Worm (Caenorhabditis elegans) whole organism, young adult: ENCODE data around the gene laat-1.

Experiments used
- B0261.1 ChIP-seq: sonication (generic microtip); optimal IDR thresholded peaks from 2 replicates; lab custom pipeline; 2016; ENCODE audit warnings: mild to moderate bottlenecking, missing genetic modification characterization, moderate library complexity, missing compliant biosample characterization
- B0336.3 ChIP-seq: fragments of 200-800 bp; sonication (Bioruptor generic); IDR thresholded peaks from 2 replicates; pipeline ENCODE4 v1.3.6; 2022; ENCODE audit warnings: missing genetic modification characterization, missing compliant biosample characterization
- D2030.7 ChIP-seq: fragments of 200-800 bp; sonication (Bioruptor generic); IDR thresholded peaks from 2 replicates; pipeline ENCODE4 v1.3.6; 2022; ENCODE audit warnings: missing genetic modification reagents, missing genetic modification characterization, missing compliant biosample characterization
- F22D6.2 ChIP-seq: sonication (generic microtip); optimal IDR thresholded peaks from 2 replicates; lab custom pipeline; 2016; ENCODE audit warnings: mild to moderate bottlenecking, missing genetic modification characterization, missing compliant biosample characterization
- F37B4.10 ChIP-seq: fragments of 200-800 bp; sonication (Bioruptor generic); IDR thresholded peaks from 2 replicates; pipeline ENCODE4 v1.3.6; 2022; ENCODE audit warnings: missing genetic modification characterization, missing compliant biosample characterization
- F52B5.7 ChIP-seq: sonication (generic microtip); optimal IDR thresholded peaks from 2 replicates; lab custom pipeline; 2016; ENCODE audit warnings: mild to moderate bottlenecking, missing genetic modification characterization, missing compliant biosample characterization
- F57A8.1 ChIP-seq: fragments of 200-800 bp; sonication (Bioruptor generic); optimal IDR thresholded peaks from 2 replicates; lab custom pipeline; 2018; ENCODE audit warnings: mild to moderate bottlenecking, missing genetic modification characterization, moderate library complexity, missing compliant biosample characterization
- K11D2.4 ChIP-seq: fragments of 200-800 bp; sonication (Bioruptor generic); IDR thresholded peaks from 2 replicates; pipeline ENCODE4 v1.3.6; 2022; ENCODE audit warnings: missing genetic modification reagents, missing genetic modification characterization, missing compliant biosample characterization
- K12H6.12 ChIP-seq: fragments of 200-800 bp; sonication (Bioruptor generic); optimal IDR thresholded peaks from 2 replicates; lab custom pipeline; 2018; ENCODE audit warnings: mild to moderate bottlenecking, missing genetic modification characterization, missing compliant biosample characterization
- T26A5.8 ChIP-seq: sonication (generic microtip); optimal IDR thresholded peaks from 2 replicates; lab custom pipeline; 2016; ENCODE audit warnings: missing genetic modification characterization, missing compliant biosample characterization
- Y53G8AR.9 ChIP-seq: fragments of 200-800 bp; sonication (Bioruptor generic); conservative IDR thresholded peaks from 2 replicates; pipeline ENCODE4 v1.3.6; 2022; ENCODE audit warnings: missing genetic modification reagents, missing genetic modification characterization, missing compliant biosample characterization
- Y67H2A.10 ChIP-seq: fragments of 200-800 bp; sonication (Bioruptor generic); conservative IDR thresholded peaks from 2 replicates; pipeline ENCODE4 v1.3.6; 2022; ENCODE audit warnings: missing genetic modification reagents, missing genetic modification characterization, missing compliant biosample characterization
- Y79H2A.3 ChIP-seq: fragments of 200-800 bp; sonication (Bioruptor generic); conservative IDR thresholded peaks from 2 replicates; pipeline ENCODE4 v1.3.6; 2022; ENCODE audit warnings: missing genetic modification reagents, missing genetic modification characterization, missing compliant biosample characterization
- ama-1 ChIP-seq, 3 experiments: fragments of 150-350 bp in 1 of 3; sonication (generic microtip) in 2 of 3; optimal IDR thresholded peaks; 2 replicates each; lab custom pipeline; 2014 to 2018; ENCODE audit warnings: missing biosample characterization in 2 of 3, missing genetic modification characterization in 2 of 3, missing genetic modification reagents in 2 of 3
- aptf-2 ChIP-seq: fragments of 200-800 bp; sonication (Bioruptor generic); conservative IDR thresholded peaks from 2 replicates; pipeline ENCODE4 v1.3.6; 2022; ENCODE audit warnings: missing genetic modification reagents, missing genetic modification characterization, missing compliant biosample characterization
- attf-3 ChIP-seq: fragments of 200-800 bp; sonication (Bioruptor generic); conservative IDR thresholded peaks from 2 replicates; pipeline ENCODE4 v1.3.6; 2022; ENCODE audit warnings: missing genetic modification reagents, missing genetic modification characterization, missing compliant biosample characterization
- attf-5 ChIP-seq: fragments of 200-800 bp; sonication (Bioruptor generic); optimal IDR thresholded peaks from 2 replicates; lab custom pipeline; 2018; ENCODE audit warnings: mild to moderate bottlenecking, missing genetic modification characterization, missing compliant biosample characterization
- attf-6 ChIP-seq: fragments of 200-800 bp; sonication (Bioruptor generic); IDR thresholded peaks from 2 replicates; pipeline ENCODE4 v1.3.6; 2022; ENCODE audit warnings: missing genetic modification reagents, missing genetic modification characterization, missing compliant biosample characterization
- bed-1 ChIP-seq: fragments of 200-800 bp; sonication (Bioruptor generic); IDR thresholded peaks from 2 replicates; pipeline ENCODE4 v1.3.6; 2022; ENCODE audit warnings: missing genetic modification reagents, missing genetic modification characterization, missing compliant biosample characterization
- ceh-40 ChIP-seq: fragments of 200-800 bp; sonication (Bioruptor generic); IDR thresholded peaks from 2 replicates; pipeline ENCODE4 v1.3.6; 2022; ENCODE audit warnings: missing genetic modification characterization, missing compliant biosample characterization
- ceh-58 ChIP-seq: fragments of 200-800 bp; sonication (Bioruptor generic); IDR thresholded peaks from 2 replicates; pipeline ENCODE4 v1.3.6; 2022; ENCODE audit warnings: missing genetic modification characterization, missing compliant biosample characterization
- dox-1 ChIP-seq: fragments of 200-800 bp; sonication (Bioruptor generic); IDR thresholded peaks from 2 replicates; pipeline ENCODE4 v1.3.6; 2022; ENCODE audit warnings: missing genetic modification reagents, missing genetic modification characterization, missing compliant biosample characterization
- egrh-3 ChIP-seq: fragments of 200-800 bp; sonication (Bioruptor generic); IDR thresholded peaks from 2 replicates; pipeline ENCODE4 v1.3.6; 2022; ENCODE audit warnings: missing genetic modification reagents, missing genetic modification characterization, missing compliant biosample characterization
- ets-4 ChIP-seq: fragments of 200-800 bp; sonication (Bioruptor generic); optimal IDR thresholded peaks from 2 replicates; lab custom pipeline; 2018; ENCODE audit warnings: mild to moderate bottlenecking, missing genetic modification characterization, missing compliant biosample characterization
- gei-17 ChIP-seq: fragments of 200-800 bp; sonication (Bioruptor generic); optimal IDR thresholded peaks from 2 replicates; lab custom pipeline; 2018; ENCODE audit warnings: mild to moderate bottlenecking, missing genetic modification characterization, missing compliant biosample characterization
- him-1 ChIP-seq: sonication (generic microtip); optimal IDR thresholded peaks from 2 replicates; lab custom pipeline; 2016; ENCODE audit warnings: missing genotype, missing genetic modification reagents, missing genetic modification characterization, missing compliant biosample characterization
- hlh-12 ChIP-seq: sonication (generic microtip); optimal IDR thresholded peaks from 2 replicates; lab custom pipeline; 2016; ENCODE audit warnings: missing genetic modification characterization, missing compliant biosample characterization
- hlh-26 ChIP-seq: fragments of 200-800 bp; sonication (Bioruptor generic); conservative IDR thresholded peaks from 2 replicates; pipeline ENCODE4 v1.3.6; 2022; ENCODE audit warnings: missing genetic modification reagents, missing genetic modification characterization, missing compliant biosample characterization
- hmg-1.2 ChIP-seq: fragments of 200-800 bp; sonication (Bioruptor generic); IDR thresholded peaks from 2 replicates; pipeline ENCODE4 v1.3.6; 2022; ENCODE audit warnings: missing genetic modification reagents, missing genetic modification characterization, missing compliant biosample characterization
- hmg-20 ChIP-seq: fragments of 200-800 bp; sonication (Bioruptor generic); IDR thresholded peaks from 2 replicates; pipeline ENCODE4 v1.3.6; 2022; ENCODE audit warnings: missing genetic modification reagents, missing genetic modification characterization, missing compliant biosample characterization
- hrde-1 ChIP-seq: sonication (generic microtip); optimal IDR thresholded peaks from 2 replicates; lab custom pipeline; 2016; ENCODE audit warnings: missing genetic modification characterization, mild to moderate bottlenecking, missing compliant biosample characterization, moderate library complexity, missing genotype, missing genetic modification reagents, borderline replicate concordance
- let-607 ChIP-seq, 2 experiments: fragments of 200-800 bp in 1 of 2; sonication (Bioruptor generic) in 1 of 2; sonication (generic microtip) in 1 of 2; optimal IDR thresholded peaks; 2 replicates each; lab custom pipeline; 2016 to 2018; ENCODE audit warnings: mild to moderate bottlenecking in 2 of 2, missing compliant biosample characterization in 2 of 2, missing genetic modification characterization in 2 of 2, moderate library complexity in 2 of 2, missing genotype in 1 of 2
- lin-26 ChIP-seq: fragments of 200-800 bp; sonication (Bioruptor generic); IDR thresholded peaks from 2 replicates; pipeline ENCODE4 v1.3.6; 2022; ENCODE audit warnings: missing genetic modification reagents, missing genetic modification characterization, missing compliant biosample characterization
- lin-40 ChIP-seq: sonication (generic microtip); optimal IDR thresholded peaks from 2 replicates; lab custom pipeline; 2016; ENCODE audit warnings: missing genetic modification characterization, mild to moderate bottlenecking, missing compliant biosample characterization, missing genotype, missing genetic modification reagents
- madf-10 ChIP-seq: sonication (generic microtip); optimal IDR thresholded peaks from 2 replicates; lab custom pipeline; 2016; ENCODE audit warnings: mild to moderate bottlenecking, missing genetic modification characterization, missing compliant biosample characterization
- mcd-1 ChIP-seq: fragments of 200-800 bp; sonication (Bioruptor generic); IDR thresholded peaks from 2 replicates; pipeline ENCODE4 v1.3.6; 2022; ENCODE audit warnings: missing genetic modification reagents, missing genetic modification characterization, missing compliant biosample characterization
- mel-28 ChIP-seq: sonication (generic microtip); optimal IDR thresholded peaks from 2 replicates; lab custom pipeline; 2016; ENCODE audit warnings: borderline replicate concordance, mild to moderate bottlenecking, missing genetic modification characterization, missing compliant biosample characterization
- mes-4 ChIP-seq: sonication (generic microtip); optimal IDR thresholded peaks from 2 replicates; lab custom pipeline; 2016; ENCODE audit warnings: missing genotype, missing genetic modification characterization, missing compliant biosample characterization
- nhr-120 ChIP-seq: fragments of 200-800 bp; sonication (Bioruptor generic); IDR thresholded peaks from 2 replicates; pipeline ENCODE4 v1.3.6; 2022; ENCODE audit warnings: missing genetic modification characterization, missing compliant biosample characterization
- pha-4 ChIP-seq: fragments of 150-350 bp; sonication (generic microtip); optimal IDR thresholded peaks from 2 replicates; lab custom pipeline; 2014; ENCODE audit warnings: missing biosample characterization, missing genetic modification reagents, missing genetic modification characterization
- rcor-1 ChIP-seq: fragments of 200-800 bp; sonication (Bioruptor generic); IDR thresholded peaks from 2 replicates; pipeline ENCODE4 v1.3.6; 2022; ENCODE audit warnings: missing genetic modification reagents, missing genetic modification characterization, missing compliant biosample characterization
- rec-8 ChIP-seq, 2 experiments: sonication (generic microtip); optimal IDR thresholded peaks; 2 replicates each; lab custom pipeline; 2016; ENCODE audit warnings: mild to moderate bottlenecking in 2 of 2, missing genetic modification characterization in 2 of 2, missing genetic modification reagents in 2 of 2, missing genotype in 2 of 2, missing biosample characterization in 1 of 2, missing compliant biosample characterization in 1 of 2, moderate library complexity in 1 of 2
- snpc-3.4 ChIP-seq: sonication (generic microtip); optimal IDR thresholded peaks from 2 replicates; lab custom pipeline; 2017; ENCODE audit warnings: missing genetic modification characterization, mild to moderate bottlenecking, missing compliant biosample characterization, antibody characterized with exemption, moderate library complexity, missing genotype, missing genetic modification reagents
- snpc-4 ChIP-seq, 5 experiments: fragments of 150-350 bp in 1 of 5; sonication (generic microtip) in 4 of 5; optimal IDR thresholded peaks; 2 replicates each; lab custom pipeline; 2014 to 2018; ENCODE audit warnings: missing genetic modification characterization in 5 of 5, missing biosample characterization in 3 of 5, antibody characterized with exemption in 2 of 5, mild to moderate bottlenecking in 2 of 5, missing compliant biosample characterization in 2 of 5, missing genotype in 2 of 5, moderate library complexity in 2 of 5, missing genetic modification reagents in 1 of 5
- tbx-9 ChIP-seq: sonication (generic microtip); optimal IDR thresholded peaks from 2 replicates; lab custom pipeline; 2016; ENCODE audit warnings: borderline replicate concordance, missing genetic modification characterization, inconsistent platforms, missing compliant biosample characterization
- zfh-2 ChIP-seq: fragments of 200-800 bp; sonication (Bioruptor generic); conservative IDR thresholded peaks from 2 replicates; pipeline ENCODE4 v1.3.6; 2022; ENCODE audit warnings: missing genetic modification reagents, missing genetic modification characterization, missing compliant biosample characterization
- ztf-6 ChIP-seq: fragments of 200-800 bp; sonication (Bioruptor generic); IDR thresholded peaks from 2 replicates; pipeline ENCODE4 v1.3.6; 2022; ENCODE audit warnings: missing genetic modification reagents, missing genetic modification characterization, missing compliant biosample characterization

The laat-1 gene

DNA sequence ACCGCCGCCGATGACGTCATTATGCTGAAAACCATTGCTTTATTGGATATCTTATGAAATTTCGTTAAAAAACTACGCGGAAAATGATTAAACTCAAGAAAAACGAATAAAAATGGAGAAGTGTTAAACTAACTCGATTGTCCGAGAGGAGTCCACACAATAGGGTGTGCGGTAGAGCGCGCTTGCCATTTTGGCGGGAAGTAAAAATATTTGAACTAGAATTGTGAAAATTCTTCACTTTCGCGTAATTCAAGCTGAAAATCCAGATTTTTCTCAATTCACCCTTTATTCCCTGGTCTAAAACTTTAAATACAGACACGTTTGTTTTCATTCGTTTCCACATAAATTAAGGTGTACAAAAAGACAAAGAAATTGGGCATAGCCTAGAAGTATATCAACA is 21.0 kb downstream of the laat-1 start, which contains the start of gene F48A11.4 (continued):
- TF ChIP-seq mes-4 (tag; lab: Kevin White, UChicago) (no peak), madf-10 (tag; lab: Kevin White, UChicago) (peak; percentile 63), F57A8.1 (no peak), hrde-1 (tag; lab: Kevin White, UChicago) (peak; percentile 50), ama-1 (optimal IDR thresholded peaks at IDR 0.05; lab: Kevin White, UChicago) (peak; percentile 86), ama-1 (GFP tag; optimal IDR thresholded peaks at IDR 0.05; lab: Kevin White, UChicago) (peak in 1 of 2 experiments; percentile 81), K12H6.12 (tag; lab: Kevin White, UChicago) (peak; percentile 68), him-1 (tag; lab: Kevin White, UChicago) (peak; percentile 88), lin-26 (peak; percentile 53; the same call in 1 of the 2 replicates), F22D6.2 (tag; lab: Kevin White, UChicago) (peak; percentile 72), gei-17 (peak; percentile 73), snpc-4 (GFP tag; optimal IDR thresholded peaks at IDR 0.05; lab: Kevin White, UChicago) (no peak), snpc-4 (tag; optimal IDR thresholded peaks at IDR 0.05; lab: Kevin White, UChicago) (peak in 2 of 4 experiments; percentile 40 to 67), K11D2.4 (peak; percentile 86), ceh-58 (GFP tag; lab: Robert Waterston, UW) (0 out of 2 replicates have a peak, but pooled peaks have one; percentile 4), hmg-20 (GFP tag; lab: Robert Waterston, UW) (peak; percentile 78), Y79H2A.3 (GFP tag; lab: Robert Waterston, UW) (0 out of 2 replicates have a peak, but pooled peaks have one; percentile 41), snpc-3.4 (tag; lab: Kevin White, UChicago) (peak; percentile 57), dox-1 (peak; percentile 84), B0336.3 (GFP tag; lab: Robert Waterston, UW) (peak; percentile 89), attf-6 (GFP tag; lab: Robert Waterston, UW) (0 out of 2 replicates have a peak, but pooled peaks have one; percentile 63), attf-3 (peak; percentile 71), bed-1 (GFP tag; lab: Robert Waterston, UW) (0 out of 2 replicates have a peak, but pooled peaks have one; percentile 42), attf-5 (peak; percentile 77), F52B5.7 (tag; lab: Kevin White, UChicago) (peak; percentile 79), mcd-1 (GFP tag; lab: Robert Waterston, UW) (peak; percentile 99), Y53G8AR.9 (GFP tag; lab: Robert Waterston, UW) (peak; percentile 95), hlh-26 (no peak), T26A5.8 (no peak), zfh-2 (GFP tag; lab: Robert Waterston, UW) (no peak), egrh-3 (GFP tag; lab: Robert Waterston, UW) (no peak), tbx-9 (no peak), aptf-2 (no peak), ztf-6 (no peak), ets-4 (GFP tag; lab: Kevin White, UChicago) (no peak), rcor-1 (GFP tag; lab: Robert Waterston, UW) (peak; percentile 93), D2030.7 (peak; percentile 80), hmg-1.2 (GFP tag; lab: Robert Waterston, UW) (peak; percentile 60), Y67H2A.10 (no peak), B0261.1 (tag; lab: Kevin White, UChicago) (no peak), F37B4.10 (GFP tag; lab: Robert Waterston, UW) (no peak), mel-28 (no peak), pha-4 (tag; lab: Kevin White, UChicago) (peak; percentile 25), hlh-12 (tag; lab: Kevin White, UChicago) (no peak), let-607 (tag; optimal IDR thresholded peaks at IDR 0.05; lab: Kevin White, UChicago) (peak; percentile 39 to 62), nhr-120 (GFP tag; lab: Robert Waterston, UW) (no peak), rec-8 (tag; optimal IDR thresholded peaks at IDR 0.05; lab: Kevin White, UChicago) (peak in 1 of 2 experiments; percentile 40), lin-40 (tag; lab: Kevin White, UChicago) (peak; percentile 93), ceh-40 (peak; percentile 84; the same call in 1 of the 2 replicates)
